Worm (Caenorhabditis elegans): Measurements from ENCODE around the gene prx-19.

ce11 chrIII:8779912-8780311 is 29.2 kb downstream of the prx-19 start, which contains the start of gene K02D10.4:
- TF ChIP-seq dao-5 (tag; optimal IDR thresholded peaks at IDR 0.05) = no peak
- no peak for TF ChIP-seq him-1 (tag; optimal IDR thresholded peaks at IDR 0.05)

Data from whole organism, L4/young adult.